Fruit fly (Drosophila melanogaster): ENCODE measurements around the gene CG7800.
A peak's percentile ranks its signal among the peaks of the same experiment; 100 is the strongest.

Gene CG7800

dm6 chr3R:8239472-8240301 is 21.9 kb downstream of the CG7800 start (continued):
- TF ChIP-seq Dref (GFP tag; IDR thresholded peaks at IDR 0.05) (no peak), run (tag; optimal IDR thresholded peaks at IDR 0.05) (peak; percentile 88), Dbx (GFP tag; IDR thresholded peaks at IDR 0.05) (peak; percentile 41; the same call in 1 of the 3 replicates), CG16863 (GFP tag; optimal IDR thresholded peaks at IDR 0.05) (peak; percentile 72), da (GFP tag; optimal IDR thresholded peaks at IDR 0.05) (no peak), Dfd (GFP tag; optimal IDR thresholded peaks at IDR 0.05) (no peak), Sox100B (GFP tag; optimal IDR thresholded peaks at IDR 0.05) (peak; percentile 98), Hr3 (GFP tag; optimal IDR thresholded peaks at IDR 0.05) (peak; percentile 85), hkb (optimal IDR thresholded peaks at IDR 0.05) (no peak), hkb (GFP tag; IDR thresholded peaks at IDR 0.05) (peak; percentile 81), ems (GFP tag; optimal IDR thresholded peaks at IDR 0.05) (peak; percentile 52), CG11504 (tag; optimal IDR thresholded peaks at IDR 0.05) (peak; percentile 94), gt (GFP tag; IDR thresholded peaks at IDR 0.05) (0 out of 2 replicates have a peak, but pooled peaks have one; percentile 22), CG10366 (GFP tag; IDR thresholded peaks at IDR 0.05) (peak; percentile 56; the same call in 1 of the 2 replicates), CG30020 (tag; optimal IDR thresholded peaks at IDR 0.05) (peak; percentile 76), slp2 (GFP tag; optimal IDR thresholded peaks at IDR 0.05) (peak; percentile 83), ash1 (GFP tag; optimal IDR thresholded peaks at IDR 0.05) (no peak), croc (GFP tag; conservative IDR thresholded peaks at IDR 0.05) (peak; percentile 57), ttk (GFP tag; IDR thresholded peaks at IDR 0.05) (peak; percentile 51), trem (tag; optimal IDR thresholded peaks at IDR 0.05) (peak; percentile 65), CG12942 (GFP tag; optimal IDR thresholded peaks at IDR 0.05) (peak; percentile 65), CG4424 (GFP tag; optimal IDR thresholded peaks at IDR 0.05) (peak; percentile 93), CG6272 (GFP tag; IDR thresholded peaks at IDR 0.05) (no peak; the same call in 1 of the 2 replicates), CG31224 (GFP tag; IDR thresholded peaks at IDR 0.05) (peak; percentile 66), Xbp1 (GFP tag; optimal IDR thresholded peaks at IDR 0.05) (peak; percentile 87), ase (GFP tag; IDR thresholded peaks at IDR 0.05) (no peak; the same call in 1 of the 3 replicates), ftz-f1 (GFP tag; optimal IDR thresholded peaks at IDR 0.05) (no peak), trh (GFP tag; optimal IDR thresholded peaks at IDR 0.05) (peak; percentile 54), bab2 (GFP tag; optimal IDR thresholded peaks at IDR 0.05) (peak; percentile 78), nau (GFP tag; optimal IDR thresholded peaks at IDR 0.05) (peak; percentile 89), otp (GFP tag; IDR thresholded peaks at IDR 0.05) (peak; percentile 60; the same call in 1 of the 3 replicates), wor (GFP tag; IDR thresholded peaks at IDR 0.05) (peak; percentile 43; the same call in 1 of the 2 replicates), tio (GFP tag; optimal IDR thresholded peaks at IDR 0.05) (peak; percentile 96), ham (GFP tag; IDR thresholded peaks at IDR 0.05) (no peak), CG6654 (GFP tag; optimal IDR thresholded peaks at IDR 0.05) (peak; percentile 79), Kr (GFP tag; optimal IDR thresholded peaks at IDR 0.05) (no peak), nerfin-1 (tag; optimal IDR thresholded peaks at IDR 0.05) (peak; percentile 86), cas (GFP tag; IDR thresholded peaks at IDR 0.05) (no peak), CG14050 (GFP tag; IDR thresholded peaks at IDR 0.05) (peak; percentile 49; the same call in 2 of the 3 replicates), h (optimal IDR thresholded peaks at IDR 0.05) (no peak), CG11560 (tag; IDR thresholded peaks at IDR 0.05) (peak; percentile 62; the same call in 1 of the 3 replicates), CG3065 (GFP tag; optimal IDR thresholded peaks at IDR 0.05) (no peak), jumu (GFP tag; optimal IDR thresholded peaks at IDR 0.05) (peak; percentile 30), CG14441 (GFP tag; IDR thresholded peaks at IDR 0.05) (peak; percentile 59), tup (GFP tag; optimal IDR thresholded peaks at IDR 0.05) (peak; percentile 50), slbo (GFP tag; IDR thresholded peaks at IDR 0.05) (peak; percentile 73), lbe (GFP tag; optimal IDR thresholded peaks at IDR 0.05) (peak; percentile 56), Sry-β (GFP tag; optimal IDR thresholded peaks at IDR 0.05) (peak; percentile 73), CG4360 (GFP tag; IDR thresholded peaks at IDR 0.05) (peak; percentile 9; the same call in 1 of the 2 replicates), nom (GFP tag; optimal IDR thresholded peaks at IDR 0.05) (peak; percentile 79)

Data from whole organism, embryonic.